Worm (Caenorhabditis elegans) whole organism, dauer: Measurements from ENCODE around the gene ZK938.10.

Experiments used
- unc-62 ChIP-seq: sonication (generic microtip); optimal IDR thresholded peaks from 2 replicates; lab custom pipeline; 2017; ENCODE audit warnings: missing biosample characterization, missing genetic modification reagents, missing genetic modification characterization

ZK938.10 gene

ce11 chrII:9850945-9851344 is at the start of gene ZK938.10:
TSS of gene ZK938.10 (minus strand) at chrII:9851045.
- TF ChIP-seq unc-62 (GFP tag; lab: Kevin White, UChicago) = no peak

ce11 chrII:9900276-9900675 is 49.4 kb upstream of the ZK938.10 start, which contains the start of gene unc-4:
TSS of gene unc-4 (minus strand) at chrII:9900376.
- TF ChIP-seq unc-62 (GFP tag; lab: Kevin White, UChicago) = no peak

ce11 chrII:9898744-9899143 is 47.9 kb upstream of the ZK938.10 start:
- TF ChIP-seq unc-62 (GFP tag; lab: Kevin White, UChicago) = no peak

ce11 chrII:9895173-9895572 is 44.3 kb upstream of the ZK938.10 start:
- TF ChIP-seq unc-62 (GFP tag; lab: Kevin White, UChicago) = no peak

ce11 chrII:9894435-9894834 is 43.6 kb upstream of the ZK938.10 start, which contains the start of gene F26C11.1:
TSS of gene F26C11.1 (plus strand) at chrII:9894735.
- TF ChIP-seq unc-62 (GFP tag; lab: Kevin White, UChicago) = no peak

ce11 chrII:9892409-9892808 is 41.6 kb upstream of the ZK938.10 start, which contains the start of gene C08H9.16:
TSS of gene C08H9.16 (plus strand) at chrII:9892778.
- no peak for TF ChIP-seq unc-62 (GFP tag; lab: Kevin White, UChicago)

ce11 chrII:9891823-9892222 is 41.0 kb upstream of the ZK938.10 start:
- TF ChIP-seq unc-62 (GFP tag; lab: Kevin White, UChicago) = no peak

ce11 chrII:9891031-9891689 is 40.3 kb upstream of the ZK938.10 start, which contains the start of gene vgln-1:
TSS of gene vgln-1 (minus strand) at chrII:9891081.
- TF ChIP-seq unc-62 (GFP tag; lab: Kevin White, UChicago) = no peak

- TF ChIP-seq unc-62 (GFP tag; lab: Kevin White, UChicago) = no peak
Measured at ce11 chrII:9888549-9888948, 37.7 kb upstream of the ZK938.10 start.

ce11 chrII:9886216-9886615 is 35.4 kb upstream of the ZK938.10 start, which contains the start of gene algn-8:
TSS of gene algn-8 (minus strand) at chrII:9886442.
- TF ChIP-seq unc-62 (GFP tag; lab: Kevin White, UChicago) = no peak

ce11 chrII:9880826-9881225 is 30.0 kb upstream of the ZK938.10 start, which contains the start of gene C08H9.15:
TSS of gene C08H9.15 (plus strand) at chrII:9881193.
- TF ChIP-seq unc-62 (GFP tag; lab: Kevin White, UChicago) = no peak

ce11 chrII:9879815-9880214 is 29.0 kb upstream of the ZK938.10 start:
- TF ChIP-seq unc-62 (GFP tag; lab: Kevin White, UChicago) = no peak

- TF ChIP-seq unc-62 (GFP tag; lab: Kevin White, UChicago) = no peak
Measured at ce11 chrII:9874508-9875229, 23.8 kb upstream of the ZK938.10 start, which contains the start of the genes chil-2 and ctsa-3.2. TSS of gene chil-2 (minus strand) at chrII:9874608. TSS of gene ctsa-3.2 (plus strand) at chrII:9875179.

- TF ChIP-seq unc-62 (GFP tag; lab: Kevin White, UChicago) = no peak
Measured at ce11 chrII:9872961-9873360, 22.1 kb upstream of the ZK938.10 start, which contains the start of gene chil-8. TSS of gene chil-8 (minus strand) at chrII:9873061.

ce11 chrII:9871061-9871460 is 20.2 kb upstream of the ZK938.10 start, which contains the start of gene chil-7:
TSS of gene chil-7 (minus strand) at chrII:9871172.
- TF ChIP-seq unc-62 (GFP tag; lab: Kevin White, UChicago) = no peak

ce11 chrII:9868698-9869097 is 17.9 kb upstream of the ZK938.10 start, which contains the start of gene old-1:
TSS of gene old-1 (minus strand) at chrII:9868747.
- no peak for TF ChIP-seq unc-62 (GFP tag; lab: Kevin White, UChicago)
